Worm (Caenorhabditis elegans): ENCODE results near the gene acs-6.

The acs-6 gene

ce11 chrII:7059274-7059757 is 2.5 kb upstream of the acs-6 start (continued):
- TF ChIP-seq Y67H2A.10 (GFP tag; conservative IDR thresholded peaks at IDR 0.05) = no peak
- TF ChIP-seq snpc-1.3 (tag; optimal IDR thresholded peaks at IDR 0.05; ENCODE audit: insufficient read depth) = no peak
- no peak for TF ChIP-seq pha-4 (tag; optimal IDR thresholded peaks at IDR 0.05)
- TF ChIP-seq akir-1 (GFP tag; optimal IDR thresholded peaks at IDR 0.05) = no peak
- TF ChIP-seq hlh-26 (GFP tag; conservative IDR thresholded peaks at IDR 0.05) = no peak
- no peak for TF ChIP-seq repo-1 (tag; optimal IDR thresholded peaks at IDR 0.05)
- TF ChIP-seq B0035.1 (tag; optimal IDR thresholded peaks at IDR 0.05) = no peak
- TF ChIP-seq madf-6 (GFP tag; IDR thresholded peaks at IDR 0.05) = no peak
- TF ChIP-seq rpc-1 (optimal IDR thresholded peaks at IDR 0.05) = no peak
- TF ChIP-seq rpc-1 (tag; optimal IDR thresholded peaks at IDR 0.05) = no peak
- no peak for TF ChIP-seq ccch-3 (GFP tag; optimal IDR thresholded peaks at IDR 0.05)
- TF ChIP-seq snpc-4 (GFP tag; optimal IDR thresholded peaks at IDR 0.05) = no peak
- TF ChIP-seq snpc-4 (tag; optimal IDR thresholded peaks at IDR 0.05) = no peak
- TF ChIP-seq mcd-1 (GFP tag; IDR thresholded peaks at IDR 0.05) = no peak
- 0 out of 2 replicates have a peak, but pooled peaks have one; percentile 21 for TF ChIP-seq let-526 (GFP tag; IDR thresholded peaks at IDR 0.05)
- no peak for TF ChIP-seq hmg-20 (GFP tag; IDR thresholded peaks at IDR 0.05)
- no peak for TF ChIP-seq F57C9.4 (tag; optimal IDR thresholded peaks at IDR 0.05)
- no peak for TF ChIP-seq ceh-58 (GFP tag; IDR thresholded peaks at IDR 0.05)
- no peak for TF ChIP-seq atf-7 (tag; optimal IDR thresholded peaks at IDR 0.05)
- no peak for TF ChIP-seq F39B2.1 (GFP tag; IDR thresholded peaks at IDR 0.05)
- TF ChIP-seq egrh-3 (GFP tag; IDR thresholded peaks at IDR 0.05) = no peak
- TF ChIP-seq egl-44 (GFP tag; IDR thresholded peaks at IDR 0.05) = no peak
- TF ChIP-seq bed-2 (GFP tag; IDR thresholded peaks at IDR 0.05) = no peak
- TF ChIP-seq nhr-27 (tag; optimal IDR thresholded peaks at IDR 0.05) = no peak
- TF ChIP-seq ets-4 (GFP tag; optimal IDR thresholded peaks at IDR 0.05) = no peak
- TF ChIP-seq mxl-1 (tag; optimal IDR thresholded peaks at IDR 0.05) = no peak
- TF ChIP-seq him-1 (tag; optimal IDR thresholded peaks at IDR 0.05) = no peak
- no peak for TF ChIP-seq madf-3 (GFP tag; IDR thresholded peaks at IDR 0.05)
- no peak for TF ChIP-seq ceh-27 (GFP tag; optimal IDR thresholded peaks at IDR 0.05)
- no peak for TF ChIP-seq fkh-3 (tag; optimal IDR thresholded peaks at IDR 0.05)
- TF ChIP-seq ztf-6 (GFP tag; IDR thresholded peaks at IDR 0.05) = no peak
- TF ChIP-seq Y56A3A.18 (GFP tag; IDR thresholded peaks at IDR 0.05) = 0 out of 2 replicates have a peak, but pooled peaks have one; percentile 36
- peak; percentile 53; the same call in 1 of the 2 replicates for TF ChIP-seq pbrm-1 (GFP tag; IDR thresholded peaks at IDR 0.05)
- TF ChIP-seq nhr-80 (tag; optimal IDR thresholded peaks at IDR 0.05) = peak; percentile 70
- TF ChIP-seq ztf-28 (GFP tag; IDR thresholded peaks at IDR 0.05) = no peak
- TF ChIP-seq xnd-1 (tag; optimal IDR thresholded peaks at IDR 0.05) = no peak
- no peak for TF ChIP-seq K12H6.12 (tag; optimal IDR thresholded peaks at IDR 0.05)
- no peak for TF ChIP-seq rec-8 (tag; optimal IDR thresholded peaks at IDR 0.05)
- no peak for TF ChIP-seq unc-62 (GFP tag; optimal IDR thresholded peaks at IDR 0.05)
- peak; percentile 29 for TF ChIP-seq lin-54 (GFP tag; optimal IDR thresholded peaks at IDR 0.05)
- TF ChIP-seq attf-6 (GFP tag; IDR thresholded peaks at IDR 0.05) = no peak
- no peak for TF ChIP-seq madf-10 (tag; optimal IDR thresholded peaks at IDR 0.05)
- no peak; the same call in 1 of the 2 replicates for TF ChIP-seq dox-1 (GFP tag; IDR thresholded peaks at IDR 0.05)
- TF ChIP-seq D2030.7 (GFP tag; IDR thresholded peaks at IDR 0.05) = no peak
- TF ChIP-seq Y53G8AR.9 (GFP tag; conservative IDR thresholded peaks at IDR 0.05) = no peak
- no peak for TF ChIP-seq aptf-2 (GFP tag; conservative IDR thresholded peaks at IDR 0.05)
- TF ChIP-seq F23B12.7 (tag; optimal IDR thresholded peaks at IDR 0.05; ENCODE audit: insufficient read depth) = no peak
- TF ChIP-seq nhr-90 (tag; optimal IDR thresholded peaks at IDR 0.05) = no peak
- no peak for TF ChIP-seq ztf-25 (GFP tag; IDR thresholded peaks at IDR 0.05)
- TF ChIP-seq T26A5.8 (tag; optimal IDR thresholded peaks at IDR 0.05) = no peak
